Fruit fly (Drosophila melanogaster): ENCODE results near the gene plum.

plum gene

DNA sequence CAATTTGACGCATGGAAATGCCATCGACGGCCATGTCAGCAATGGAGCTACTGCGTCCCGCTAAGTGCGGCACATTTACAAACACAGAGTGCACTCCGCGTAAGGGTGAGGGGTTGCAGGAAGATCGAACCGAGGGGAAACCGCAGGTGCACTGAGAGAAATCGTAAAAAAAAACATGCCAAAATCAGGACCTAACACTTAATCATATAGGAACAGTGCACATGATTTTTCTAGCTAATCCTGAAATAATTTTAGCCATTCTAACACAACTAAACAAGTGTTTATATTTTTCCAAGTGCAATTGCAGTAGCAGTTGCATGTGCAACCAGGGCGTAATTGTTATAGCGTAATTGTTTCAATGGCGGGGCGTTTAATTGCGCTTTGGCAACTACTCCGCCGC lies 55.8 kb downstream of the plum start:
- TF ChIP-seq Hr96 (GFP tag; optimal IDR thresholded peaks at IDR 0.05) (no peak), Mnt (GFP tag; optimal IDR thresholded peaks at IDR 0.05) (no peak), CG7101 (tag; optimal IDR thresholded peaks at IDR 0.05) (no peak), ovo (GFP tag; optimal IDR thresholded peaks at IDR 0.05) (no peak)

- TF ChIP-seq pad (GFP tag; optimal IDR thresholded peaks at IDR 0.05) (no peak), CG33017 (tag; optimal IDR thresholded peaks at IDR 0.05) (no peak), CG5204 (GFP tag; optimal IDR thresholded peaks at IDR 0.05) (no peak), kay (GFP tag; ENCODE audit: borderline replicate concordance) (no peak), CG14711 (tag; optimal IDR thresholded peaks at IDR 0.05) (no peak), tj (GFP tag; optimal IDR thresholded peaks at IDR 0.05) (no peak), CG1620 (GFP tag; optimal IDR thresholded peaks at IDR 0.05) (no peak), bab1 (GFP tag; optimal IDR thresholded peaks at IDR 0.05) (no peak), CG12768 (GFP tag; optimal IDR thresholded peaks at IDR 0.05) (no peak), ovo (GFP tag; optimal IDR thresholded peaks at IDR 0.05) (no peak), CG11617 (GFP tag; optimal IDR thresholded peaks at IDR 0.05) (no peak), Crg-1 (GFP tag; optimal IDR thresholded peaks at IDR 0.05) (no peak), CG7101 (tag; optimal IDR thresholded peaks at IDR 0.05) (no peak), CG7045 (GFP tag; optimal IDR thresholded peaks at IDR 0.05) (no peak), Mnt (GFP tag; optimal IDR thresholded peaks at IDR 0.05) (no peak)
These were observed 56.4 kb downstream of the plum start for dm6 chr3R:26478644-26479043.

- TF ChIP-seq bab1 (GFP tag; optimal IDR thresholded peaks at IDR 0.05) (no peak), ovo (GFP tag; optimal IDR thresholded peaks at IDR 0.05) (no peak), CG14711 (tag; optimal IDR thresholded peaks at IDR 0.05) (no peak), CG7101 (tag; optimal IDR thresholded peaks at IDR 0.05) (no peak), CG12768 (GFP tag; optimal IDR thresholded peaks at IDR 0.05) (no peak), pad (GFP tag; optimal IDR thresholded peaks at IDR 0.05) (no peak), tj (GFP tag; optimal IDR thresholded peaks at IDR 0.05) (no peak), cic (GFP tag; optimal IDR thresholded peaks at IDR 0.05) (no peak), Hr96 (GFP tag; optimal IDR thresholded peaks at IDR 0.05) (no peak), CG7045 (GFP tag; optimal IDR thresholded peaks at IDR 0.05) (no peak), toe (GFP tag; optimal IDR thresholded peaks at IDR 0.05) (no peak), CG33017 (tag; optimal IDR thresholded peaks at IDR 0.05) (no peak), cnc (optimal IDR thresholded peaks at IDR 0.05) (no peak), CG11617 (GFP tag; optimal IDR thresholded peaks at IDR 0.05) (no peak)
These were observed 57.0 kb downstream of the plum start for dm6 chr3R:26478040-26478439.

DNA sequence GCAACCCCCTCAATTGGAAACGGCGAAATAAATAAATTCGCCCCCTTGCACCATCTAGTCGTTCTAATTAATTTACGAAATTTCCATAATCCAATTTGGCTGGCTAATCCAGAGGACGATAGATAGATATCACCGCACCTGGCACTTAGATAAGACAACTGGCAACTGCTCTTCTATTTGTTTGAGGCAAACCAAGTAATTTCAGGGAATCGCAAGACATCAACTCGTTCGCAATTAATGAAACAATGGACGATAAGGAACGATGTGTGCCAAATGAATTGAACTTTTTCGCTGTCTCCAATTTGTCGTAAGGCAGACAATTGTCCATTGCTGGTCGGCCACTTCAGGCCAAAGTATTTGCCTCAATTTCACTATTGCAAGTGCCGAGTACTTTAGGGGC lies 69.9 kb downstream of the plum start:
- TF ChIP-seq pad (GFP tag; optimal IDR thresholded peaks at IDR 0.05): no peak
- peak; percentile 68 for TF ChIP-seq kay (GFP tag; ENCODE audit: borderline replicate concordance)
- TF ChIP-seq CG5204 (GFP tag; optimal IDR thresholded peaks at IDR 0.05): no peak
- no peak for TF ChIP-seq ovo (GFP tag; optimal IDR thresholded peaks at IDR 0.05)

dm6 chr3R:26464370-26464769 lies 70.6 kb downstream of the plum start:
- peak; percentile 71 for TF ChIP-seq CG12768 (GFP tag; optimal IDR thresholded peaks at IDR 0.05)
- TF ChIP-seq CG7101 (tag; optimal IDR thresholded peaks at IDR 0.05): no peak
- no peak for TF ChIP-seq bab1 (GFP tag; optimal IDR thresholded peaks at IDR 0.05)
- peak; percentile 9 for TF ChIP-seq toe (GFP tag; optimal IDR thresholded peaks at IDR 0.05)
- no peak for TF ChIP-seq cnc (optimal IDR thresholded peaks at IDR 0.05)
- no peak for TF ChIP-seq CG5204 (GFP tag; optimal IDR thresholded peaks at IDR 0.05)
- peak; percentile 49 for TF ChIP-seq Hr96 (GFP tag; optimal IDR thresholded peaks at IDR 0.05)
- no peak for TF ChIP-seq pad (GFP tag; optimal IDR thresholded peaks at IDR 0.05)
- TF ChIP-seq Mnt (GFP tag; optimal IDR thresholded peaks at IDR 0.05): peak; percentile 47
- TF ChIP-seq cic (GFP tag; optimal IDR thresholded peaks at IDR 0.05): peak; percentile 11
- peak; percentile 21 for TF ChIP-seq tj (GFP tag; optimal IDR thresholded peaks at IDR 0.05)
- no peak for TF ChIP-seq ovo (GFP tag; optimal IDR thresholded peaks at IDR 0.05)
- peak; percentile 82 for TF ChIP-seq kay (GFP tag; ENCODE audit: borderline replicate concordance)
- no peak for TF ChIP-seq CG14711 (tag; optimal IDR thresholded peaks at IDR 0.05)
- no peak for TF ChIP-seq CG7045 (GFP tag; optimal IDR thresholded peaks at IDR 0.05)
- TF ChIP-seq CG11617 (GFP tag; optimal IDR thresholded peaks at IDR 0.05): no peak
- no peak for TF ChIP-seq CG1620 (GFP tag; optimal IDR thresholded peaks at IDR 0.05)
- no peak for TF ChIP-seq Crg-1 (GFP tag; optimal IDR thresholded peaks at IDR 0.05)
- peak; percentile 4 for TF ChIP-seq CG33017 (tag; optimal IDR thresholded peaks at IDR 0.05)
- no peak for TF ChIP-seq Clk (GFP tag; optimal IDR thresholded peaks at IDR 0.05)

DNA sequence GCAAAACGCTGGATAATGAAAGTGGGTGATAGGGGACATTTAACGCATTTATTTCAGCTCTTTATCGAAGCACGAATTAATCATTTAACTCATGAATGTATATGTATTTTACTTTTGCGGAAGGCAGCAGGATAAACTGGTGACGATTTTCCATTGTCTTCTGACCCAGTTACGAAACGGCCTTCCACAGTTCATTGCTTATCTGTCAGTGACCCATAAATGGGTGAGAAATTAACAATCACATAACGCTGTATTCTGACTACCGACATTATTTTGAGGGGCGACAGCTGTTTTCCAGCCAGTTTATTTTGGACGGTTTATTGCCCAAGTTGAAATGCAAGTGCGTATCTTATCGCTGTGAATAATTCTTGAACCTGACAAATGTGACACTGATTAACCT lies 71.5 kb downstream of the plum start:
- TF ChIP-seq CG14711 (tag; optimal IDR thresholded peaks at IDR 0.05): no peak
- no peak for TF ChIP-seq CG7101 (tag; optimal IDR thresholded peaks at IDR 0.05)

DNA sequence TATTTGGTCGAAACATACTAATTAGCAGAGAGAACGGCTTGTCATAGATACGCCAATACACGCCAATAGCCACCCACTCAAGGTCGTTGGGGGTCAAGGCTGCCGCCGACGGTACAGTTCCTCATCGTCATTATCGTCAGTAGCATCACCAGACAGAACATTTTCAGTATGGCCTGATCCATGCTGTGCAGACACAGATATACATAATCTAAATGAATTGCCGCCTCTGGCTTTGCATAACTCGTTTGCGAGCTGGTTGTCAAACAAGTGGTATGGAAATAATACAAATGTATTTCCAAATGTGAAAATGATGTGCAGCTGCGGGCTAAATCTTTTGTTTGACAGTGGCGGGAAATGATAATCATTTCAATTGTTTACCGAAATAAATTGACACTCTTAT lies 71.9 kb downstream of the plum start:
- no peak for TF ChIP-seq ovo (GFP tag; optimal IDR thresholded peaks at IDR 0.05)
- no peak for TF ChIP-seq cnc (optimal IDR thresholded peaks at IDR 0.05)
- TF ChIP-seq Mnt (GFP tag; optimal IDR thresholded peaks at IDR 0.05): no peak
- TF ChIP-seq CG7101 (tag; optimal IDR thresholded peaks at IDR 0.05): no peak
- TF ChIP-seq CG5204 (GFP tag; optimal IDR thresholded peaks at IDR 0.05): no peak
- no peak for TF ChIP-seq CG7045 (GFP tag; optimal IDR thresholded peaks at IDR 0.05)
- TF ChIP-seq bab1 (GFP tag; optimal IDR thresholded peaks at IDR 0.05): no peak
- no peak for TF ChIP-seq CG12768 (GFP tag; optimal IDR thresholded peaks at IDR 0.05)
- TF ChIP-seq CG1620 (GFP tag; optimal IDR thresholded peaks at IDR 0.05): no peak
- no peak for TF ChIP-seq Crg-1 (GFP tag; optimal IDR thresholded peaks at IDR 0.05)
- no peak for TF ChIP-seq Hr96 (GFP tag; optimal IDR thresholded peaks at IDR 0.05)
- TF ChIP-seq Clk (GFP tag; optimal IDR thresholded peaks at IDR 0.05): no peak
- TF ChIP-seq pad (GFP tag; optimal IDR thresholded peaks at IDR 0.05): no peak
- TF ChIP-seq toe (GFP tag; optimal IDR thresholded peaks at IDR 0.05): no peak
- TF ChIP-seq CG33017 (tag; optimal IDR thresholded peaks at IDR 0.05): no peak
- no peak for TF ChIP-seq kay (GFP tag; ENCODE audit: borderline replicate concordance)
- TF ChIP-seq cic (GFP tag; optimal IDR thresholded peaks at IDR 0.05): no peak
- TF ChIP-seq CG14711 (tag; optimal IDR thresholded peaks at IDR 0.05): no peak

All from whole organism, adult.